Worm (Caenorhabditis elegans): ENCODE results near the gene F10G2.4.

ce11 chrV:7356684-7357083 lies 29.7 kb downstream of the F10G2.4 start, which contains the start of gene C03G6.21:
- no peak for TF ChIP-seq pha-4 (tag; optimal IDR thresholded peaks at IDR 0.05)
- no peak for TF ChIP-seq ces-1 (GFP tag; optimal IDR thresholded peaks at IDR 0.05)
- no peak for TF ChIP-seq flh-1 (GFP tag; optimal IDR thresholded peaks at IDR 0.05)

All from whole organism, mixed stage, embryonic.